Worm (Caenorhabditis elegans): ENCODE data around the gene clec-42.

DNA sequence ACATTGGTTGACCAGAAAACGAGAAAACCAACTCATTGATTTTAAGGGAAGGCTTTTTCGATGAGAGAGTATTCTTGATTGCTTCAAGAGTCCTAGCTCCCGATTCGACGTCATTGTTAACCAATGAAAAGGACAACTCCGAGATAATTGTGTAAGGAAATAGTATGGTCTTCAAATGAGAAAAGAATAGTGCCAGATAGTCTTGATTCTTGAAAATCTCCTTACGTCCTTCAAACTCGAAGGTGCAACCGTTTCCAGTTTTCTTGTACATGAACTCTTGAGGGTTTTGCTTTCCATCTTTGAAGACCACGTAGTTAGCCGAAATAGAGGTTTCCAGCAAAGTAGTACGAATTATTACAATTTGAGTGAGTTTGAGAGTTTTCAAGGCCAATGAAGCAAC, 52.0 kb downstream of the clec-42 start:
- TF ChIP-seq ceh-36 (tag; optimal IDR thresholded peaks at IDR 0.05) (no peak), flt-1 (GFP tag; IDR thresholded peaks at IDR 0.05) (no peak), ceh-13 (GFP tag; optimal IDR thresholded peaks at IDR 0.05) (no peak), aly-1 (tag; optimal IDR thresholded peaks at IDR 0.05) (no peak), ama-1 (optimal IDR thresholded peaks at IDR 0.05) (no peak), tra-4 (tag; optimal IDR thresholded peaks at IDR 0.05) (no peak), B0310.2 (tag; optimal IDR thresholded peaks at IDR 0.05) (no peak), sea-1 (GFP tag; conservative IDR thresholded peaks at IDR 0.05) (no peak), ets-7 (tag; optimal IDR thresholded peaks at IDR 0.05) (no peak), F13C5.2 (tag; optimal IDR thresholded peaks at IDR 0.05) (no peak), tbx-37 (GFP tag; conservative IDR thresholded peaks at IDR 0.05) (no peak), hmbx-1 (tag; optimal IDR thresholded peaks at IDR 0.05) (no peak)
